Worm (Caenorhabditis elegans): ENCODE data around the gene D1025.10.
A peak's percentile ranks its signal among the peaks of the same experiment; 100 is the strongest.

The D1025.10 gene

ce11 chrX:14513462-14513861, 3.2 kb upstream of the D1025.10 start:
- TF ChIP-seq nhr-19 (GFP tag; conservative IDR thresholded peaks at IDR 0.05) (0 out of 2 replicates have a peak, but pooled peaks have one; percentile 7), hlh-17 (GFP tag; optimal IDR thresholded peaks at IDR 0.05; ENCODE audit: borderline replicate concordance) (no peak), tlp-1 (tag; optimal IDR thresholded peaks at IDR 0.05) (no peak), nhr-85 (tag) (no peak), pqm-1 (tag; optimal IDR thresholded peaks at IDR 0.05) (no peak), mef-2 (tag; optimal IDR thresholded peaks at IDR 0.05) (no peak), vab-15 (tag; optimal IDR thresholded peaks at IDR 0.05) (no peak), unc-98 (GFP tag; IDR thresholded peaks at IDR 0.05) (no peak), hlh-4 (tag; optimal IDR thresholded peaks at IDR 0.05) (no peak), efl-3 (GFP tag; optimal IDR thresholded peaks at IDR 0.05) (no peak), ztf-4 (tag; optimal IDR thresholded peaks at IDR 0.05) (no peak), nhr-77 (tag; optimal IDR thresholded peaks at IDR 0.05) (no peak), jun-1 (tag; optimal IDR thresholded peaks at IDR 0.05) (no peak), irx-1 (tag; optimal IDR thresholded peaks at IDR 0.05) (peak; percentile 16), lin-15B (tag; optimal IDR thresholded peaks at IDR 0.05) (no peak), xbp-1 (tag; optimal IDR thresholded peaks at IDR 0.05) (peak; percentile 51), sptf-1 (tag; optimal IDR thresholded peaks at IDR 0.05) (no peak), isw-1 (GFP tag; IDR thresholded peaks at IDR 0.05) (no peak), ceh-90 (tag; optimal IDR thresholded peaks at IDR 0.05) (no peak), unc-30 (tag; optimal IDR thresholded peaks at IDR 0.05) (no peak), ceh-63 (GFP tag; optimal IDR thresholded peaks at IDR 0.05) (no peak), nhr-28 (tag; optimal IDR thresholded peaks at IDR 0.05) (no peak), blmp-1 (tag; optimal IDR thresholded peaks at IDR 0.05) (peak; percentile 4), dpl-1 (GFP tag; optimal IDR thresholded peaks at IDR 0.05) (peak in 1 of 3 experiments; percentile 25), tbx-2 (tag; optimal IDR thresholded peaks at IDR 0.05) (no peak), ces-1 (GFP tag; optimal IDR thresholded peaks at IDR 0.05) (no peak), unc-130 (tag; optimal IDR thresholded peaks at IDR 0.05) (no peak), elt-3 (tag; optimal IDR thresholded peaks at IDR 0.05) (no peak), mep-1 (tag; optimal IDR thresholded peaks at IDR 0.05) (peak; percentile 54), Y116A8C.19 (tag; optimal IDR thresholded peaks at IDR 0.05; ENCODE audit: borderline replicate concordance) (no peak), F16B12.6 (tag; optimal IDR thresholded peaks at IDR 0.05) (peak; percentile 90), sup-37 (GFP tag; optimal IDR thresholded peaks at IDR 0.05) (no peak), ets-5 (GFP tag; IDR thresholded peaks at IDR 0.05) (no peak), unc-86 (tag; optimal IDR thresholded peaks at IDR 0.05) (no peak), sox-4 (tag; optimal IDR thresholded peaks at IDR 0.05) (no peak), ceh-88 (GFP tag; IDR thresholded peaks at IDR 0.05) (no peak), egl-13 (tag; optimal IDR thresholded peaks at IDR 0.05) (no peak), nhr-12 (tag; optimal IDR thresholded peaks at IDR 0.05) (no peak), ama-1 (optimal IDR thresholded peaks at IDR 0.05) (no peak), fkh-4 (tag; optimal IDR thresholded peaks at IDR 0.05; ENCODE audit: borderline replicate concordance) (no peak), C34B4.2 (tag; optimal IDR thresholded peaks at IDR 0.05) (no peak), efl-1 (optimal IDR thresholded peaks at IDR 0.05) (peak; percentile 17 to 26), efl-1 (GFP tag; optimal IDR thresholded peaks at IDR 0.05 in 1 of 2) (peak in 1 of 2 experiments; percentile 91), grh-1 (GFP tag; IDR thresholded peaks at IDR 0.05) (no peak), lin-35 (GFP tag; optimal IDR thresholded peaks at IDR 0.05) (peak; percentile 2 to 14), nhr-84 (tag; optimal IDR thresholded peaks at IDR 0.05) (no peak), nhr-47 (tag; optimal IDR thresholded peaks at IDR 0.05) (peak; percentile 44), egl-27 (tag; optimal IDR thresholded peaks at IDR 0.05) (no peak), rnt-1 (tag; optimal IDR thresholded peaks at IDR 0.05) (peak; percentile 26), mab-9 (GFP tag; IDR thresholded peaks at IDR 0.05) (no peak), nhr-71 (tag; optimal IDR thresholded peaks at IDR 0.05) (peak; percentile 45), lin-14 (GFP tag; optimal IDR thresholded peaks at IDR 0.05) (peak; percentile 49), ceh-82 (tag; optimal IDR thresholded peaks at IDR 0.05) (peak in 1 of 3 experiments; percentile 14), lin-39 (tag; optimal IDR thresholded peaks at IDR 0.05) (peak; percentile 36), swsn-7 (tag; optimal IDR thresholded peaks at IDR 0.05) (peak; percentile 48)
